Worm (Caenorhabditis elegans): ENCODE measurements around the gene dhcr-24.

The dhcr-24 gene

DNA sequence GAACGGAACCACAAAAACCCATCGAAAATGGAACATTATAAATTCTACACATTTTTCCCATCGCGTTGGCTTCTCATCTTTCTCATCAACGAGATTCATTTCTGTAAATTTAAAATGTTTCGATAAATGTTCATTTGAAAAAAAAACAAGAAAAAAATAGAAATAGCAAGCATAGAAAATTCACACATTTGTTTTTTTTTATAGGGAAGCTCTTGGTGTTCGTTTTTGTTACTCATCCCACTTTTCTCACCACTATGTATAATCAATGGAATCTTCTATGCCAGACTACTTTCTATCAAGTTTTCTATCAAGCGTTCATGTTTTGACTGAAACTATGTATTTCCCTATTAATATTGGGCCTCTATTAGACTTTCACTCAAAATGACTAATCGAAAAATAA is at the start of gene dhcr-24:
Gene dhcr-24 (minus strand): TSS at position 101 of the 400 bp plus-strand sequence.
- no peak for TF ChIP-seq unc-62 (GFP tag; optimal IDR thresholded peaks at IDR 0.05)

DNA sequence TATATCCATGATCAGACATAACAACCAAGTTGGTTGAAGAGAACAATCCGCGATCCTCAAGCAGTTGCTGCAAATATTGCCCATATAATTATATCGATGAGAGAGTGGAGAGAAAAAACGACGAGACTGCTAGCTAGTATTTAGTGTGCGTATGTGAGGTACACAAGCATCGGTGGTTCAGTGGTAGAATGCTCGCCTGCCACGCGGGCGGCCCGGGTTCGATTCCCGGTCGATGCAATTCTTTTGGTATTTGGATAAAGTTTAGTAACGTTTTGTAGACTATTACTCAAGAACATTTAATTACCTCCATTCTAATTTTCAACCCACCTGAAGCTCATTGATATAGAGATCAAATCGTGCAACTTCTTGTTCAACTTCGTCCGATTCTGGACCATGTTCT is 49.1 kb upstream of the dhcr-24 start:
- peak; percentile 97 for TF ChIP-seq B0261.1 (tag; optimal IDR thresholded peaks at IDR 0.05)
- peak; percentile 76 for TF ChIP-seq F57A8.1 (GFP tag; optimal IDR thresholded peaks at IDR 0.05)
- no peak for TF ChIP-seq sptf-2 (GFP tag; optimal IDR thresholded peaks at IDR 0.05)
- no peak for TF ChIP-seq lsl-1 (GFP tag; optimal IDR thresholded peaks at IDR 0.05)
- no peak for TF ChIP-seq nhr-179 (tag; optimal IDR thresholded peaks at IDR 0.05)
- TF ChIP-seq ztf-22 (GFP tag; optimal IDR thresholded peaks at IDR 0.05) = peak; percentile 14
- TF ChIP-seq rec-8 (tag; optimal IDR thresholded peaks at IDR 0.05) = peak in 1 of 2 experiments; percentile 69
- TF ChIP-seq hlh-12 (tag; optimal IDR thresholded peaks at IDR 0.05) = peak; percentile 74
- TF ChIP-seq lin-35 (GFP tag; optimal IDR thresholded peaks at IDR 0.05) = peak in 1 of 3 experiments; percentile 67
- TF ChIP-seq F52B5.7 (tag; optimal IDR thresholded peaks at IDR 0.05) = peak; percentile 90
- TF ChIP-seq Y79H2A.3 (GFP tag; conservative IDR thresholded peaks at IDR 0.05) = no peak
- TF ChIP-seq sea-2 (GFP tag; IDR thresholded peaks at IDR 0.05) = no peak
- TF ChIP-seq ama-1 (optimal IDR thresholded peaks at IDR 0.05) = no peak
- TF ChIP-seq ama-1 (GFP tag; optimal IDR thresholded peaks at IDR 0.05) = peak; percentile 79 to 81
- peak; percentile 58 for TF ChIP-seq atf-7 (tag; optimal IDR thresholded peaks at IDR 0.05)
- TF ChIP-seq hrde-1 (tag; optimal IDR thresholded peaks at IDR 0.05; ENCODE audit: borderline replicate concordance) = peak; percentile 64
- TF ChIP-seq attf-5 (GFP tag; optimal IDR thresholded peaks at IDR 0.05) = peak; percentile 69
- TF ChIP-seq akir-1 (GFP tag; optimal IDR thresholded peaks at IDR 0.05) = no peak
- peak; percentile 77 for TF ChIP-seq gei-17 (GFP tag; optimal IDR thresholded peaks at IDR 0.05)
- TF ChIP-seq aptf-3 (GFP tag; IDR thresholded peaks at IDR 0.05) = peak; percentile 26; the same call in 1 of the 2 replicates
- no peak for TF ChIP-seq unc-62 (GFP tag; optimal IDR thresholded peaks at IDR 0.05)
- peak; percentile 86 for TF ChIP-seq F23B12.7 (tag; optimal IDR thresholded peaks at IDR 0.05; ENCODE audit: insufficient read depth)
- peak; percentile 83 for TF ChIP-seq B0336.3 (GFP tag; IDR thresholded peaks at IDR 0.05)
- 0 out of 2 replicates have a peak, but pooled peaks have one; percentile 30 for TF ChIP-seq Y53G8AR.9 (GFP tag; conservative IDR thresholded peaks at IDR 0.05)
- peak; percentile 85 for TF ChIP-seq nfyb-1 (GFP tag; IDR thresholded peaks at IDR 0.05)
- peak; percentile 45 for TF ChIP-seq mel-28 (tag; optimal IDR thresholded peaks at IDR 0.05; ENCODE audit: borderline replicate concordance)
- TF ChIP-seq zfh-2 (GFP tag; conservative IDR thresholded peaks at IDR 0.05) = no peak
- peak; percentile 79 for TF ChIP-seq mes-4 (tag; optimal IDR thresholded peaks at IDR 0.05)
- TF ChIP-seq madf-6 (GFP tag; IDR thresholded peaks at IDR 0.05) = peak; percentile 64
- no peak for TF ChIP-seq nhr-27 (tag; optimal IDR thresholded peaks at IDR 0.05)
- TF ChIP-seq nhr-90 (tag; optimal IDR thresholded peaks at IDR 0.05) = peak; percentile 77
- peak; percentile 66 for TF ChIP-seq snpc-4 (GFP tag; optimal IDR thresholded peaks at IDR 0.05)
- TF ChIP-seq snpc-4 (tag; optimal IDR thresholded peaks at IDR 0.05) = peak; percentile 8 to 84 (median 74)
- TF ChIP-seq cebp-2 (GFP tag; IDR thresholded peaks at IDR 0.05) = peak; percentile 88; the same call in 1 of the 2 replicates
- peak; percentile 56; the same call in 1 of the 2 replicates for TF ChIP-seq hsf-1 (GFP tag; IDR thresholded peaks at IDR 0.05)
- peak; percentile 82 for TF ChIP-seq D2030.7 (GFP tag; IDR thresholded peaks at IDR 0.05)
- peak; percentile 94 for TF ChIP-seq rpc-1 (optimal IDR thresholded peaks at IDR 0.05)
- TF ChIP-seq rpc-1 (tag; optimal IDR thresholded peaks at IDR 0.05) = peak; percentile 94
- peak; percentile 78; the same call in 1 of the 2 replicates for TF ChIP-seq ceh-40 (GFP tag; IDR thresholded peaks at IDR 0.05)
- peak; percentile 40 for TF ChIP-seq lsy-27 (tag; optimal IDR thresholded peaks at IDR 0.05; ENCODE audit: borderline replicate concordance, insufficient read depth)
- peak; percentile 44; the same call in 1 of the 2 replicates for TF ChIP-seq egrh-3 (GFP tag; IDR thresholded peaks at IDR 0.05)
- peak; percentile 56; the same call in 1 of the 2 replicates for TF ChIP-seq B0019.2 (GFP tag; conservative IDR thresholded peaks at IDR 0.05)
- TF ChIP-seq ztf-18 (tag; optimal IDR thresholded peaks at IDR 0.05) = peak; percentile 80
- peak; percentile 76 for TF ChIP-seq die-1 (tag; optimal IDR thresholded peaks at IDR 0.05)
- TF ChIP-seq zim-3 (tag; optimal IDR thresholded peaks at IDR 0.05) = peak; percentile 71
- no peak for TF ChIP-seq dpff-1 (tag; optimal IDR thresholded peaks at IDR 0.05)
